Fruit fly (Drosophila melanogaster) whole organism: ENCODE data around the gene CG32462.
A peak's percentile ranks its signal among the peaks of the same experiment; 100 is the strongest.

Experiments used
- CG8478 ChIP-seq: fragments of >200 bp; optimal IDR thresholded peaks from 2 replicates; lab custom pipeline; 2018; ENCODE audit warnings: inconsistent platforms
- Dll ChIP-seq: fragments of >200 bp; optimal IDR thresholded peaks from 2 replicates; lab custom pipeline; 2017
- EcR ChIP-seq, 2 experiments: fragments of >200 bp; optimal IDR thresholded peaks; 2 replicates each; lab custom pipeline; 2017; ENCODE audit warnings: missing biosample characterization in 2 of 2, missing genetic modification characterization in 2 of 2, missing genetic modification reagents in 2 of 2
- pan ChIP-seq: fragments of >200 bp; optimal IDR thresholded peaks from 2 replicates; lab custom pipeline; 2017
- psq ChIP-seq: fragments of >200 bp; optimal IDR thresholded peaks from 2 replicates; lab custom pipeline; 2017
- usp ChIP-seq: fragments of >200 bp; optimal IDR thresholded peaks from 2 replicates; lab custom pipeline; 2017; ENCODE audit warnings: missing biosample characterization, missing genetic modification characterization, mixed read lengths

The CG32462 gene

dm6 chr3L:22836768-22837167, 16.5 kb downstream of the CG32462 start, which contains the start of the genes CG11226 and CG45428:
CG11226 (plus strand) TSS chr3L:22837068.
CG45428 (minus strand) TSS chr3L:22837070.
- no peak for TF ChIP-seq pan (lab: Kevin White, UChicago)
- TF ChIP-seq EcR (GFP tag; optimal IDR thresholded peaks at IDR 0.05; lab: Kevin White, UChicago), result no peak
- no peak for TF ChIP-seq psq (lab: Kevin White, UChicago)
- no peak for TF ChIP-seq usp (GFP tag; lab: Kevin White, UChicago)
- TF ChIP-seq Dll, result no peak
- TF ChIP-seq CG8478 (lab: Kevin White, UChicago), result no peak

DNA sequence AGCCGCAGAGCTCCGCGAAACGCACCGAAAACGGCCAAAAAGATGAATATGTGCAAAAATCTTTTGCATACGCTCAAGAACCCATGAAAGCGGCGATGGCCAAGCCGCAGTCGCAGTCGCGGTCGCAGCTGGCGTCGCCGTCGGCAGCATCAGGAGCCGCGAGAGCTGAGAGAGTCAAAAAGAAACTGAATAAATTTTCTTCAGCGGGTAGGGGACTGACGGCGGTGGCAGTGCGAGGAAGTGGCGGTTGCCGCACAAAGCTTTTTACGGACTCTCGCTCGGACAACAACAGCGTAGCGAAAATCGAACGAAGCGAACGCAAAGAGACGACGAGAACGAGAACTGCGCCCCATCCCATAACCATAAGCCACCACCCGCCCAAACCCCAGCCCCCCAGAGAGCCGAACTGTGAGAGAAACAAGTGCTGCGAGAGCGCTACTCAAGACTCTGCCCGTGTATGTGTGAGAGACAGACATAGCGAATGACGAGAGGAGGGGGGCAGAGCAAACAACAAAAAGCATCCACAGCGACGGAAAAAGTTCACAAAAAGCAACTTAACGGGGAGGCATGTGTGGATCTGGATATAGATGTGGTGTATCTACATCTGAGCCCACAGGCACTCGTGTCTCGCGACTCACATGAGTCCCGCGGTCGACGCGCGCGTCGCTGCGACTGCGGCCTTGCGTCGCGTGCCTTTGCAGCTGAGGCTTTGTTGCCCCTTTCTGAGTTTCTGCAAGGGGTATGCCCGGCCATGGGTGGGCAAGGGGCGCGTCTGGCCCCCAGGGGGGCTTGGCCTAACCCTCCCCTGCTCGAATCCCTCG, 18.0 kb downstream of the CG32462 start, which contains the start of gene jim:
jim (minus strand) TSS at position 51 of the 821 bp plus-strand sequence.
- TF ChIP-seq Dll (peak; percentile 99), psq (lab: Kevin White, UChicago) (no peak), EcR (GFP tag; optimal IDR thresholded peaks at IDR 0.05; lab: Kevin White, UChicago) (peak in 1 of 2 experiments; percentile 43), CG8478 (lab: Kevin White, UChicago) (no peak), pan (lab: Kevin White, UChicago) (no peak), usp (GFP tag; lab: Kevin White, UChicago) (no peak)

DNA sequence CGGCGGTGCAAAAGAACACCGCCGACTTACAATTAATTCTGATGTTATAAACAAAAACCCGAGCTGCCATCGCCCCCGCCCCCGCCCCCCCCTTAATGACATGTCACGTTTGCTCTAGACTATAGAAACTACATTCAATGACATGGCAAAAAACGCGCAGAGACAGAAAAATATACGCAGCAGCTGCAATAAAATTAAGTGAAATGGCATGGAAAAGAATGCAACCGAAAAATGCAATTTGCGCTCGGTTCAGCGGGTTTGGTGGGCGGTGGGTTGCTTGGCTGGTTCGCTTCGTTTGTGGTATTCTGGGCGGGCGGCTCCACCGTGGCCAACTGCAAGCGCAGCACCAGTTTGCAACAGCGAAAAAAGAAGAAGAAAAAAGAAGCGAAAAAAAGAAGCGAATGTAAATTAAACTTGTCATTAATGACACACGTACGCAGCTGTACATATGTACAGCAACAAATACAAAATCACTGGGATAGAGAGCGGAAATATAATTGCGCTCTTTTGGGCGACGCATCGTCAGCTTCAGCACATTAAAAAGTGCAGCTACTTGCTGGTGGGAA, 23.1 kb downstream of the CG32462 start:
- TF ChIP-seq pan (lab: Kevin White, UChicago) (no peak), Dll (no peak), usp (GFP tag; lab: Kevin White, UChicago) (no peak), psq (lab: Kevin White, UChicago) (no peak), CG8478 (lab: Kevin White, UChicago) (no peak), EcR (GFP tag; optimal IDR thresholded peaks at IDR 0.05; lab: Kevin White, UChicago) (no peak)

- TF ChIP-seq psq (lab: Kevin White, UChicago) (no peak), pan (lab: Kevin White, UChicago) (no peak), EcR (GFP tag; optimal IDR thresholded peaks at IDR 0.05; lab: Kevin White, UChicago) (no peak), usp (GFP tag; lab: Kevin White, UChicago) (no peak), CG8478 (lab: Kevin White, UChicago) (no peak), Dll (no peak)
Measured at dm6 chr3L:22826236-22826635, 27.1 kb downstream of the CG32462 start.

dm6 chr3L:22824668-22825192, 28.6 kb downstream of the CG32462 start:
- TF ChIP-seq Dll, result peak; percentile 98
- TF ChIP-seq pan (lab: Kevin White, UChicago), result no peak

DNA sequence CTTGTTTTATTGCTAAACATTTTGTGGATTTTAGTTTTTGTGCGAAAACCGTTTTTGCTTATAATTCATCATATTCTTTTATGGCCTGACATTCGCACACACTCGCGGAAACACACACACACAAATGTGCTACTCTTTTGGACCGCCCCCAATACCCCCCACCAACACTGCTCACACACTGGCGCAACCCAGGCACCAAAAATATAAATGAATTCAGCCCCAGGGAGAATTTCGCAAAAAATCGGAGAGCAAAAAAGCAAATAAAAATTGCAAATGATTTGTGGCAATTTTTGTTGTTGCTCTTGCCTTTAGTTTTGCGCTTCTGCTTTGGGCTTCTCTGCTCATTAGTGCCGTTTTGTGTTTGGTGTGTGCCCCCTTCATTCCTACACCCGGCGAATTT, 30.1 kb downstream of the CG32462 start:
- TF ChIP-seq CG8478 (lab: Kevin White, UChicago) (no peak), psq (lab: Kevin White, UChicago) (no peak), pan (lab: Kevin White, UChicago) (no peak), usp (GFP tag; lab: Kevin White, UChicago) (no peak), EcR (GFP tag; optimal IDR thresholded peaks at IDR 0.05; lab: Kevin White, UChicago) (no peak), Dll (no peak)

dm6 chr3L:22822544-22823175, 30.7 kb downstream of the CG32462 start:
- TF ChIP-seq pan (lab: Kevin White, UChicago), result no peak
- TF ChIP-seq Dll, result peak; percentile 85
- peak in 1 of 2 experiments; percentile 24 for TF ChIP-seq EcR (GFP tag; optimal IDR thresholded peaks at IDR 0.05; lab: Kevin White, UChicago)

DNA sequence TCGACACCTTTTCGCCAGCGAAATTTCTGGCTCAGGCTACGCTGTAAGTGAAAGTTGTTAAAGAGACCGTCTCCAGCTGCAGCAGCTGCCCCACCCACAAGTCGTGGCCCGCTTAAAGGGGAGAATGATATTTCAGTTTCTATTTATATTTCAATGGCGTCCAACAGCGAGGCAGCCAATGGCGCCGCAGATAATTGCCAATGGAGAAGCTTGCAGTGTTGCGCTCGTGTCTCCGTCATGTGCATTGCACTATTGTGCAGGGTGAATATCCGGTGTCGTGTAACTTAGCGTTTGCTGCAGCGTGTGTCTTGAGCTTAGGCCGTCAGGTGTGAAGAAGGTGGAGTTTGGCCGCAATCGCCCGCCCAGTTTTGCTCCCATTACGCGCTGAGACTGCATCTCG, 31.9 kb downstream of the CG32462 start:
- TF ChIP-seq CG8478 (lab: Kevin White, UChicago) (no peak), Dll (no peak), pan (lab: Kevin White, UChicago) (no peak), psq (lab: Kevin White, UChicago) (no peak), usp (GFP tag; lab: Kevin White, UChicago) (no peak)

DNA sequence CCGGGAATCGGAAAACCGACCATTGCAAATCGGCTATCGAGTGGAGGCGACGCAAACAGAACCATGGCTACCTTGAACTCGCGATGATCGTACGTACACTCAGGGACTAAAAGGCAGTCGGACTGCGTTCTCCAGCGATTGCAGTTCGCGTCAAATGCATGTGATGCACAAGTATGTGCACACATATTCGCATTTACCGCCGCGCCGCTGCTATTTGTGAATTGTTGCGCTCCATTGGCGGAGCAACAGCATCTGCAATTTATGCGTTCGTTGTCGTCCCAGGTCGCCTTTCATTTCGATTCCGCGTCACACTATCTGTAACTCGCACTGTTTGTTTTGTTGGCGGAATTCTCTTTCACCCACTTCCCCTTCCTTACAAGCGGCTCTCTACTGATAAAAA, 33.1 kb downstream of the CG32462 start:
- TF ChIP-seq usp (GFP tag; lab: Kevin White, UChicago), result no peak
- TF ChIP-seq pan (lab: Kevin White, UChicago), result no peak
- no peak for TF ChIP-seq EcR (GFP tag; optimal IDR thresholded peaks at IDR 0.05; lab: Kevin White, UChicago)
